Worm (Caenorhabditis elegans): Measurements from ENCODE around the gene clec-146.

ce11 chrII:13609655-13610054 lies 16.1 kb upstream of the clec-146 start, which contains the start of gene gst-20:
- no peak for TF ChIP-seq nhr-11 (tag; optimal IDR thresholded peaks at IDR 0.05)
- no peak for TF ChIP-seq rbr-2 (tag; optimal IDR thresholded peaks at IDR 0.05)
- TF ChIP-seq nhr-76 (tag; optimal IDR thresholded peaks at IDR 0.05), result no peak
- TF ChIP-seq fos-1 (tag; optimal IDR thresholded peaks at IDR 0.05), result no peak
- peak; percentile 62 for TF ChIP-seq pqm-1 (tag; optimal IDR thresholded peaks at IDR 0.05)
- TF ChIP-seq nhr-28 (tag; optimal IDR thresholded peaks at IDR 0.05), result peak; percentile 72
- TF ChIP-seq saeg-2 (GFP tag; IDR thresholded peaks at IDR 0.05), result no peak
- TF ChIP-seq ceh-82 (tag; optimal IDR thresholded peaks at IDR 0.05), result no peak
- peak; percentile 82 for TF ChIP-seq nhr-77 (tag; optimal IDR thresholded peaks at IDR 0.05)
- TF ChIP-seq F37D6.2 (tag; optimal IDR thresholded peaks at IDR 0.05), result no peak
- TF ChIP-seq lin-15B (tag; optimal IDR thresholded peaks at IDR 0.05), result no peak
- no peak for TF ChIP-seq nhr-237 (tag; optimal IDR thresholded peaks at IDR 0.05)
- peak; percentile 75 for TF ChIP-seq dve-1 (tag; optimal IDR thresholded peaks at IDR 0.05; ENCODE audit: insufficient read depth)
- TF ChIP-seq lin-13 (GFP tag; optimal IDR thresholded peaks at IDR 0.05), result no peak

Data from whole organism, L4 larva.